Fruit fly (Drosophila melanogaster) whole organism: Measurements from ENCODE around the gene CG32700.

Experiments
- CG8478 ChIP-seq: fragments of >200 bp; optimal IDR thresholded peaks from 2 replicates; lab custom pipeline; 2018; ENCODE audit warnings: inconsistent platforms
- Dll ChIP-seq: fragments of >200 bp; optimal IDR thresholded peaks from 2 replicates; lab custom pipeline; 2017
- pan ChIP-seq: fragments of >200 bp; optimal IDR thresholded peaks from 2 replicates; lab custom pipeline; 2017
- psq ChIP-seq: fragments of >200 bp; optimal IDR thresholded peaks from 2 replicates; lab custom pipeline; 2017
- usp ChIP-seq: fragments of >200 bp; optimal IDR thresholded peaks from 2 replicates; lab custom pipeline; 2017; ENCODE audit warnings: missing biosample characterization, missing genetic modification characterization, mixed read lengths

- no peak for TF ChIP-seq pan (lab: Kevin White, UChicago)
- TF ChIP-seq Dll (lab: Kevin White, UChicago), result no peak
- TF ChIP-seq psq (lab: Kevin White, UChicago), result no peak
- no peak for TF ChIP-seq CG8478 (lab: Kevin White, UChicago)
- TF ChIP-seq usp, result no peak
These were observed 94.3 kb downstream of the CG32700 start for dm6 chrX:9456384-9456783.
